Worm (Caenorhabditis elegans) whole organism, young adult: ENCODE data around the gene yif-1.

Experiments used
- B0261.1 ChIP-seq: sonication (generic microtip); optimal IDR thresholded peaks from 2 replicates; lab custom pipeline; 2016; ENCODE audit warnings: mild to moderate bottlenecking, missing genetic modification characterization, moderate library complexity, missing compliant biosample characterization
- C17E4.6 ChIP-seq: fragments of 200-800 bp; sonication (Bioruptor generic); IDR thresholded peaks from 2 replicates; pipeline ENCODE4 v1.3.6; 2022; ENCODE audit warnings: missing genetic modification reagents, missing genetic modification characterization, missing compliant biosample characterization
- F23B12.7 ChIP-seq: sonication (generic microtip); optimal IDR thresholded peaks from 2 replicates; lab custom pipeline; 2017; ENCODE audit warnings: missing genetic modification characterization, mild to moderate bottlenecking, missing compliant biosample characterization, antibody characterized with exemption, moderate library complexity; ENCODE audit not compliant: insufficient read depth
- F33H1.4 ChIP-seq: fragments of 200-800 bp; sonication (Bioruptor generic); IDR thresholded peaks from 2 replicates; pipeline ENCODE4 v1.3.6; 2022; ENCODE audit warnings: missing genetic modification reagents, missing genetic modification characterization, missing compliant biosample characterization
- F37B4.10 ChIP-seq: fragments of 200-800 bp; sonication (Bioruptor generic); IDR thresholded peaks from 2 replicates; pipeline ENCODE4 v1.3.6; 2022; ENCODE audit warnings: missing genetic modification characterization, missing compliant biosample characterization
- F49E8.2 ChIP-seq: sonication (generic microtip); optimal IDR thresholded peaks from 3 replicates; lab custom pipeline; 2017; ENCODE audit warnings: missing genetic modification characterization, mild to moderate bottlenecking, missing compliant biosample characterization, antibody characterized with exemption, moderate library complexity; ENCODE audit not compliant: insufficient read depth
- F55B11.4 ChIP-seq: sonication (generic microtip); optimal IDR thresholded peaks from 2 replicates; lab custom pipeline; 2016; ENCODE audit warnings: missing compliant biosample characterization, missing genetic modification characterization, borderline replicate concordance; ENCODE audit not compliant: insufficient read depth
- T26A5.8 ChIP-seq: sonication (generic microtip); optimal IDR thresholded peaks from 2 replicates; lab custom pipeline; 2016; ENCODE audit warnings: missing genetic modification characterization, missing compliant biosample characterization
- Y53F4B.3 ChIP-seq: fragments of 200-800 bp; sonication (Bioruptor generic); IDR thresholded peaks from 2 replicates; pipeline ENCODE4 v1.3.6; 2022; ENCODE audit warnings: missing genetic modification reagents, missing genetic modification characterization, missing compliant biosample characterization
- Y79H2A.3 ChIP-seq: fragments of 200-800 bp; sonication (Bioruptor generic); conservative IDR thresholded peaks from 2 replicates; pipeline ENCODE4 v1.3.6; 2022; ENCODE audit warnings: missing genetic modification reagents, missing genetic modification characterization, missing compliant biosample characterization
- akir-1 ChIP-seq: fragments of 200-800 bp; sonication (Bioruptor generic); optimal IDR thresholded peaks from 2 replicates; lab custom pipeline; 2018; ENCODE audit warnings: mild to moderate bottlenecking, missing genetic modification characterization, moderate library complexity, missing compliant biosample characterization
- ama-1 ChIP-seq, 3 experiments: fragments of 150-350 bp in 1 of 3; sonication (generic microtip) in 2 of 3; optimal IDR thresholded peaks; 2 replicates each; lab custom pipeline; 2014 to 2018; ENCODE audit warnings: missing biosample characterization in 2 of 3, missing genetic modification characterization in 2 of 3, missing genetic modification reagents in 2 of 3
- aptf-3 ChIP-seq: fragments of 200-800 bp; sonication (Bioruptor generic); IDR thresholded peaks from 2 replicates; pipeline ENCODE4 v1.3.6; 2022; ENCODE audit warnings: missing genetic modification characterization, missing compliant biosample characterization
- atf-7 ChIP-seq: sonication (generic microtip); optimal IDR thresholded peaks from 2 replicates; lab custom pipeline; 2017; ENCODE audit warnings: mild to moderate bottlenecking, missing genetic modification characterization, missing compliant biosample characterization
- attf-5 ChIP-seq: fragments of 200-800 bp; sonication (Bioruptor generic); optimal IDR thresholded peaks from 2 replicates; lab custom pipeline; 2018; ENCODE audit warnings: mild to moderate bottlenecking, missing genetic modification characterization, missing compliant biosample characterization
- bed-1 ChIP-seq: fragments of 200-800 bp; sonication (Bioruptor generic); IDR thresholded peaks from 2 replicates; pipeline ENCODE4 v1.3.6; 2022; ENCODE audit warnings: missing genetic modification reagents, missing genetic modification characterization, missing compliant biosample characterization
- ceh-100 ChIP-seq: fragments of 200-800 bp; sonication (Bioruptor generic); IDR thresholded peaks from 2 replicates; pipeline ENCODE4 v1.3.6; 2022; ENCODE audit warnings: missing genetic modification reagents, missing genetic modification characterization, missing compliant biosample characterization
- ceh-58 ChIP-seq: fragments of 200-800 bp; sonication (Bioruptor generic); IDR thresholded peaks from 2 replicates; pipeline ENCODE4 v1.3.6; 2022; ENCODE audit warnings: missing genetic modification characterization, missing compliant biosample characterization
- die-1 ChIP-seq: sonication (generic microtip); optimal IDR thresholded peaks from 2 replicates; lab custom pipeline; 2016; ENCODE audit warnings: missing genotype, mild to moderate bottlenecking, missing genetic modification characterization, missing compliant biosample characterization
- dpff-1 ChIP-seq: sonication (generic microtip); optimal IDR thresholded peaks from 2 replicates; lab custom pipeline; 2017; ENCODE audit warnings: mild to moderate bottlenecking, missing genetic modification characterization, missing compliant biosample characterization
- dpl-1 ChIP-seq: fragments of 150-350 bp; optimal IDR thresholded peaks from 2 replicates; lab custom pipeline; 2014; ENCODE audit warnings: missing biosample characterization, missing genetic modification reagents, missing genetic modification characterization
- egl-18 ChIP-seq: fragments of 200-800 bp; sonication (Bioruptor generic); IDR thresholded peaks from 2 replicates; pipeline ENCODE4 v1.3.6; 2022; ENCODE audit warnings: missing genetic modification reagents, missing genetic modification characterization, missing compliant biosample characterization
- fkh-3 ChIP-seq: sonication (generic microtip); optimal IDR thresholded peaks from 2 replicates; lab custom pipeline; 2016; ENCODE audit warnings: mild to moderate bottlenecking, missing genetic modification characterization, missing compliant biosample characterization
- gei-17 ChIP-seq: fragments of 200-800 bp; sonication (Bioruptor generic); optimal IDR thresholded peaks from 2 replicates; lab custom pipeline; 2018; ENCODE audit warnings: mild to moderate bottlenecking, missing genetic modification characterization, missing compliant biosample characterization
- hlh-12 ChIP-seq: sonication (generic microtip); optimal IDR thresholded peaks from 2 replicates; lab custom pipeline; 2016; ENCODE audit warnings: missing genetic modification characterization, missing compliant biosample characterization
- hmg-20 ChIP-seq: fragments of 200-800 bp; sonication (Bioruptor generic); IDR thresholded peaks from 2 replicates; pipeline ENCODE4 v1.3.6; 2022; ENCODE audit warnings: missing genetic modification reagents, missing genetic modification characterization, missing compliant biosample characterization
- let-526 ChIP-seq: fragments of 200-800 bp; sonication (Bioruptor generic); IDR thresholded peaks from 2 replicates; pipeline ENCODE4 v1.3.6; 2022; ENCODE audit warnings: missing genetic modification reagents, missing genetic modification characterization, missing compliant biosample characterization
- let-607 ChIP-seq, 2 experiments: fragments of 200-800 bp in 1 of 2; sonication (Bioruptor generic) in 1 of 2; sonication (generic microtip) in 1 of 2; optimal IDR thresholded peaks; 2 replicates each; lab custom pipeline; 2016 to 2018; ENCODE audit warnings: mild to moderate bottlenecking in 2 of 2, missing compliant biosample characterization in 2 of 2, missing genetic modification characterization in 2 of 2, moderate library complexity in 2 of 2, missing genotype in 1 of 2
- lin-26 ChIP-seq: fragments of 200-800 bp; sonication (Bioruptor generic); IDR thresholded peaks from 2 replicates; pipeline ENCODE4 v1.3.6; 2022; ENCODE audit warnings: missing genetic modification reagents, missing genetic modification characterization, missing compliant biosample characterization
- lin-54 ChIP-seq: fragments of 200-800 bp; sonication (Bioruptor generic); optimal IDR thresholded peaks from 2 replicates; lab custom pipeline; 2018; ENCODE audit warnings: mild to moderate bottlenecking, missing genetic modification characterization, missing compliant biosample characterization
- lsl-1 ChIP-seq: fragments of 200-800 bp; sonication (Bioruptor generic); optimal IDR thresholded peaks from 2 replicates; lab custom pipeline; 2018; ENCODE audit warnings: mild to moderate bottlenecking, missing genetic modification characterization, moderate library complexity, missing compliant biosample characterization
- madf-10 ChIP-seq: sonication (generic microtip); optimal IDR thresholded peaks from 2 replicates; lab custom pipeline; 2016; ENCODE audit warnings: mild to moderate bottlenecking, missing genetic modification characterization, missing compliant biosample characterization
- madf-3 ChIP-seq: fragments of 200-800 bp; sonication (Bioruptor generic); IDR thresholded peaks from 2 replicates; pipeline ENCODE4 v1.3.6; 2022; ENCODE audit warnings: missing genetic modification reagents, missing genetic modification characterization, missing compliant biosample characterization
- mxl-1 ChIP-seq: sonication (generic microtip); optimal IDR thresholded peaks from 2 replicates; lab custom pipeline; 2016; ENCODE audit warnings: missing genetic modification characterization, missing compliant biosample characterization
- nhr-90 ChIP-seq: sonication (generic microtip); optimal IDR thresholded peaks from 2 replicates; lab custom pipeline; 2016; ENCODE audit warnings: missing genotype, mild to moderate bottlenecking, missing genetic modification characterization, missing compliant biosample characterization
- pbrm-1 ChIP-seq: fragments of 200-800 bp; sonication (Bioruptor generic); IDR thresholded peaks from 2 replicates; pipeline ENCODE4 v1.3.6; 2022; ENCODE audit warnings: missing genetic modification reagents, missing genetic modification characterization, missing compliant biosample characterization
- rec-8 ChIP-seq, 2 experiments: sonication (generic microtip); optimal IDR thresholded peaks; 2 replicates each; lab custom pipeline; 2016; ENCODE audit warnings: mild to moderate bottlenecking in 2 of 2, missing genetic modification characterization in 2 of 2, missing genetic modification reagents in 2 of 2, missing genotype in 2 of 2, missing biosample characterization in 1 of 2, missing compliant biosample characterization in 1 of 2, moderate library complexity in 1 of 2
- repo-1 ChIP-seq: sonication (generic microtip); optimal IDR thresholded peaks from 2 replicates; lab custom pipeline; 2017; ENCODE audit warnings: mild to moderate bottlenecking, missing genetic modification characterization, missing compliant biosample characterization
- snpc-1.3 ChIP-seq: sonication (generic microtip); optimal IDR thresholded peaks from 2 replicates; lab custom pipeline; 2017; ENCODE audit warnings: missing genetic modification characterization, mild to moderate bottlenecking, missing compliant biosample characterization, antibody characterized with exemption, moderate library complexity, missing genotype, missing genetic modification reagents; ENCODE audit not compliant: insufficient read depth
- snpc-3.4 ChIP-seq: sonication (generic microtip); optimal IDR thresholded peaks from 2 replicates; lab custom pipeline; 2017; ENCODE audit warnings: missing genetic modification characterization, mild to moderate bottlenecking, missing compliant biosample characterization, antibody characterized with exemption, moderate library complexity, missing genotype, missing genetic modification reagents
- snpc-4 ChIP-seq, 5 experiments: fragments of 150-350 bp in 1 of 5; sonication (generic microtip) in 4 of 5; optimal IDR thresholded peaks; 2 replicates each; lab custom pipeline; 2014 to 2018; ENCODE audit warnings: missing genetic modification characterization in 5 of 5, missing biosample characterization in 3 of 5, antibody characterized with exemption in 2 of 5, mild to moderate bottlenecking in 2 of 5, missing compliant biosample characterization in 2 of 5, missing genotype in 2 of 5, moderate library complexity in 2 of 5, missing genetic modification reagents in 1 of 5
- somi-1 ChIP-seq: fragments of 200-800 bp; sonication (Bioruptor generic); optimal IDR thresholded peaks from 2 replicates; lab custom pipeline; 2018; ENCODE audit warnings: mild to moderate bottlenecking, missing genetic modification characterization, missing compliant biosample characterization
- tlf-1 ChIP-seq: fragments of 200-800 bp; sonication (Bioruptor generic); optimal IDR thresholded peaks from 2 replicates; lab custom pipeline; 2018; ENCODE audit warnings: mild to moderate bottlenecking, missing genetic modification characterization, missing compliant biosample characterization
- zfh-2 ChIP-seq: fragments of 200-800 bp; sonication (Bioruptor generic); conservative IDR thresholded peaks from 2 replicates; pipeline ENCODE4 v1.3.6; 2022; ENCODE audit warnings: missing genetic modification reagents, missing genetic modification characterization, missing compliant biosample characterization
- ztf-22 ChIP-seq: fragments of 200-800 bp; sonication (Bioruptor generic); optimal IDR thresholded peaks from 2 replicates; lab custom pipeline; 2018; ENCODE audit warnings: mild to moderate bottlenecking, missing genetic modification characterization, moderate library complexity, missing compliant biosample characterization
- ztf-26 ChIP-seq: sonication (generic microtip); optimal IDR thresholded peaks from 2 replicates; lab custom pipeline; 2017; ENCODE audit warnings: missing genetic modification characterization, missing compliant biosample characterization
- ztf-3 ChIP-seq: fragments of 200-800 bp; sonication (Bioruptor generic); optimal IDR thresholded peaks from 2 replicates; lab custom pipeline; 2018; ENCODE audit warnings: mild to moderate bottlenecking, missing genetic modification characterization, missing compliant biosample characterization

The yif-1 gene

ce11 chrV:10018291-10018690 is 36.4 kb downstream of the yif-1 start (continued):
- TF ChIP-seq rec-8 (tag; optimal IDR thresholded peaks at IDR 0.05; lab: Kevin White, UChicago): no peak
- TF ChIP-seq F49E8.2 (tag; lab: Kevin White, UChicago): peak; percentile 71
- TF ChIP-seq egl-18 (GFP tag; lab: Robert Waterston, UW): no peak
- TF ChIP-seq aptf-3 (GFP tag; lab: Robert Waterston, UW): no peak
- no peak for TF ChIP-seq dpff-1
- TF ChIP-seq ztf-3 (GFP tag; lab: Kevin White, UChicago): no peak
- no peak for TF ChIP-seq let-526 (GFP tag; lab: Robert Waterston, UW)
- TF ChIP-seq ceh-58 (GFP tag; lab: Robert Waterston, UW): no peak
- TF ChIP-seq gei-17 (GFP tag; lab: Kevin White, UChicago): no peak
- peak; percentile 37 for TF ChIP-seq snpc-1.3
- no peak for TF ChIP-seq repo-1 (tag; lab: Kevin White, UChicago)
- peak; percentile 38 for TF ChIP-seq F23B12.7 (tag; lab: Kevin White, UChicago)
- no peak for TF ChIP-seq madf-10 (tag; lab: Kevin White, UChicago)
- TF ChIP-seq F37B4.10 (GFP tag; lab: Robert Waterston, UW): no peak
- TF ChIP-seq B0261.1 (tag; lab: Kevin White, UChicago): no peak
- peak; percentile 60 for TF ChIP-seq lsl-1
- no peak for TF ChIP-seq ceh-100 (GFP tag; lab: Robert Waterston, UW)
- TF ChIP-seq snpc-4 (GFP tag; optimal IDR thresholded peaks at IDR 0.05; lab: Kevin White, UChicago): no peak
- peak in 2 of 4 experiments; percentile 36 to 42 for TF ChIP-seq snpc-4 (tag; optimal IDR thresholded peaks at IDR 0.05; lab: Kevin White, UChicago)
- no peak for TF ChIP-seq ama-1 (optimal IDR thresholded peaks at IDR 0.05; lab: Kevin White, UChicago)
- no peak for TF ChIP-seq ama-1 (GFP tag; optimal IDR thresholded peaks at IDR 0.05; lab: Kevin White, UChicago)
- TF ChIP-seq lin-26 (GFP tag; lab: Robert Waterston, UW): no peak
- TF ChIP-seq die-1 (tag; lab: Kevin White, UChicago): no peak
- TF ChIP-seq dpl-1 (GFP tag; lab: Kevin White, UChicago): peak; percentile 64
- TF ChIP-seq hmg-20: no peak
- TF ChIP-seq madf-3 (GFP tag; lab: Robert Waterston, UW): 0 out of 2 replicates have a peak, but pooled peaks have one; percentile 59
- no peak for TF ChIP-seq Y79H2A.3
- TF ChIP-seq tlf-1 (GFP tag; lab: Kevin White, UChicago): no peak
- no peak for TF ChIP-seq atf-7
- no peak for TF ChIP-seq hlh-12
- no peak for TF ChIP-seq nhr-90 (tag; lab: Kevin White, UChicago)
- no peak for TF ChIP-seq T26A5.8 (tag; lab: Kevin White, UChicago)
- TF ChIP-seq Y53F4B.3 (GFP tag; lab: Robert Waterston, UW): no peak
- no peak for TF ChIP-seq F55B11.4 (tag; lab: Kevin White, UChicago)
- TF ChIP-seq C17E4.6: no peak
- peak; percentile 26; the same call in 1 of the 2 replicates for TF ChIP-seq F33H1.4 (GFP tag; lab: Robert Waterston, UW)
- no peak for TF ChIP-seq zfh-2 (GFP tag; lab: Robert Waterston, UW)
- TF ChIP-seq bed-1 (GFP tag; lab: Robert Waterston, UW): no peak
- no peak for TF ChIP-seq ztf-26 (tag; lab: Kevin White, UChicago)
- no peak for TF ChIP-seq mxl-1 (tag; lab: Kevin White, UChicago)
- no peak for TF ChIP-seq fkh-3 (tag; lab: Kevin White, UChicago)
- TF ChIP-seq snpc-3.4 (tag; lab: Kevin White, UChicago): peak; percentile 88
- TF ChIP-seq let-607 (tag; optimal IDR thresholded peaks at IDR 0.05; lab: Kevin White, UChicago): no peak
- no peak for TF ChIP-seq akir-1
- no peak for TF ChIP-seq ztf-22
- peak; percentile 81 for TF ChIP-seq lin-54
- no peak for TF ChIP-seq somi-1 (GFP tag; lab: Kevin White, UChicago)
- no peak for TF ChIP-seq pbrm-1 (GFP tag; lab: Robert Waterston, UW)
- TF ChIP-seq attf-5 (GFP tag; lab: Kevin White, UChicago): no peak
